Worm (Caenorhabditis elegans): ENCODE results near the gene tag-290.

The tag-290 gene

DNA sequence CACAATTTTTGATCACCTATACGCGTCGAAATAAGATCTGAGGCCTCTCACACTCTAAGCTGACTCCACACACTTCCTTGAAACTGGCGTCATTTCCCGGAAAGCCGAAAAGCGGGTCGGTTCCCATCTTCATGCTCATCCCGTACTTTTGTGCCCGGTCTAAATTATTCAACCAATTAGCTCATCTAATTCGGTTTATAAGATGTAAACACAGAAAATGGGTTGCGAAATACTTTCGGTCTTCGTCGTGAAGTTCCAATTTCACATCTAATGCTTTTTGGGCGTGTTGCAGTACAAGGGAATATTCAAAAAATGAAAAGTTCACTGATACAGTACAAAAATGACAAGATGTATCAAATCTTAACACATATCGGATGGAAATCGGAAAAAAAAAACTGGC is 18.0 kb downstream of the tag-290 start:
- TF ChIP-seq dao-5 (tag; optimal IDR thresholded peaks at IDR 0.05) = no peak
- no peak for TF ChIP-seq W03F9.2 (tag; optimal IDR thresholded peaks at IDR 0.05)
- no peak for TF ChIP-seq him-1 (tag; optimal IDR thresholded peaks at IDR 0.05)

ce11 chrV:11635587-11635986 is 22.5 kb downstream of the tag-290 start:
- no peak for TF ChIP-seq dao-5 (tag; optimal IDR thresholded peaks at IDR 0.05)
- no peak for TF ChIP-seq W03F9.2 (tag; optimal IDR thresholded peaks at IDR 0.05)
- no peak for TF ChIP-seq him-1 (tag; optimal IDR thresholded peaks at IDR 0.05)

ce11 chrV:11637191-11637590 is 24.1 kb downstream of the tag-290 start, which contains the start of gene sipa-1:
Gene sipa-1, minus strand, starts transcription at chrV:11637291.
- TF ChIP-seq W03F9.2 (tag; optimal IDR thresholded peaks at IDR 0.05) (no peak), dao-5 (tag; optimal IDR thresholded peaks at IDR 0.05) (no peak), him-1 (tag; optimal IDR thresholded peaks at IDR 0.05) (no peak)

ce11 chrV:11638634-11639117 is 25.6 kb downstream of the tag-290 start:
- no peak for TF ChIP-seq W03F9.2 (tag; optimal IDR thresholded peaks at IDR 0.05)
- no peak for TF ChIP-seq him-1 (tag; optimal IDR thresholded peaks at IDR 0.05)
- no peak for TF ChIP-seq dao-5 (tag; optimal IDR thresholded peaks at IDR 0.05)

ce11 chrV:11641298-11641787 is 28.2 kb downstream of the tag-290 start:
- TF ChIP-seq him-1 (tag; optimal IDR thresholded peaks at IDR 0.05) (peak; percentile 72), dao-5 (tag; optimal IDR thresholded peaks at IDR 0.05) (no peak)

DNA sequence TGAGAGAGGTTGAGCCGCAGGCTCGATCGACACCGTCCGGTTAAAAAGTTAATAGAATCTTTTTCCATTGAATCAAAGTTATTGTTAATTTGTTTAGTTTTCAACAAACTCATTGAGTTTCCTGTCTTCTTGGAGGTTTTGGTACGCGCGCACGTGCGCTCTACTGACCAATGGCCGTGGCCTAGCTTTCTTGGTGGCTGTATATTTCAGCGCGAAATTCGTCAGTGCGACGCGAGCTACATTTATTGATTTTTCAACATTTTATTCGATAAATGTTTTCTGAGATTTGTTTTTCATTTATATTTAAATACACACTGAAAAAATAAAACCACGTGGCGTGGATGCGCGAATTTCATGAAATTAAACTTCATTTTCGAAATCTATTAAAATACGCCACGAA is 31.1 kb downstream of the tag-290 start, which contains the start of gene bir-1:
TSS of gene bir-1 (plus strand) at position 312 of the 400 bp plus-strand sequence.
- TF ChIP-seq him-1 (tag; optimal IDR thresholded peaks at IDR 0.05) = peak; percentile 44
- no peak for TF ChIP-seq dao-5 (tag; optimal IDR thresholded peaks at IDR 0.05)
- TF ChIP-seq W03F9.2 (tag; optimal IDR thresholded peaks at IDR 0.05) = peak; percentile 34

- no peak for TF ChIP-seq W03F9.2 (tag; optimal IDR thresholded peaks at IDR 0.05)
- no peak for TF ChIP-seq dao-5 (tag; optimal IDR thresholded peaks at IDR 0.05)
- no peak for TF ChIP-seq him-1 (tag; optimal IDR thresholded peaks at IDR 0.05)
Measured at ce11 chrV:11645244-11645643, 32.1 kb downstream of the tag-290 start, which contains the start of gene skp-1. Gene skp-1, plus strand, starts transcription at chrV:11645481.

DNA sequence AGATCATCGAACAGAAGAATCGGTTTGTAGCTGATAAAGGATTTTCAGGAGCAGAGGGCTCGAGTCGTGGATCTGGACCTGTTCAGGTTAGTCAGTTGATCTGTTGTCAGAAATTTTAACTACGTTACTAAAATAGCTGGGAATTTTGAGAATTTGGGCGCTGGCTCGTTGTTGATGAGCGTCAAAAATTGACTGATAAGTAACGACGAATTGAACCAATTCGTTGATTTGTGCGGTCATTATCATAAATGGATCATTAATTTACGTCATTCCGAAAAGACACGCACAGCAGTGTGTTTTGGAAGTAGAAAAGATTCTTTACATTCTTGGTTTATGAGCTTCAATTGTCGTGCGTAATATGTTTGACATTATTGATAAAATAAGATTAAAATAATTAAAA is 34.7 kb downstream of the tag-290 start:
- TF ChIP-seq him-1 (tag; optimal IDR thresholded peaks at IDR 0.05) = no peak
- no peak for TF ChIP-seq dao-5 (tag; optimal IDR thresholded peaks at IDR 0.05)
- no peak for TF ChIP-seq W03F9.2 (tag; optimal IDR thresholded peaks at IDR 0.05)

ce11 chrV:11648435-11648834 is 35.3 kb downstream of the tag-290 start:
- no peak for TF ChIP-seq W03F9.2 (tag; optimal IDR thresholded peaks at IDR 0.05)
- TF ChIP-seq him-1 (tag; optimal IDR thresholded peaks at IDR 0.05) = no peak

DNA sequence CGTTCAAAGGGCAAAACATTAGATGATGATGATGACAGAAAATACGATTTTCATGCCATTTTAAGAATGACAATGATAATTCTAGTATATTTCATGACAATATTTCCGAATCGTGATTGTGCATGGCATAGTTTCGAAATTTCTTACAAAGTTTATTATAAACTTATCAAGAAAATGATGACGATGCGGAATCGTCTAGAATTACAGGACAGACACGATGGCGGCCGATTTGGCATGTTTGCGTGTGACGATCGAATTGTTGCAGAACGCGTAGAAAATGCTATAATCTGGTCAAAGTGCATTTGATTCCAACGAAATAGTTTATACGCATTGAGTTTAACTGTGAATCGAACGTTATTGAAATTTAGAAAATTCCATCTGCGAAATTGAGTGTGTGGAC is 36.1 kb downstream of the tag-290 start:
- no peak for TF ChIP-seq him-1 (tag; optimal IDR thresholded peaks at IDR 0.05)
- TF ChIP-seq W03F9.2 (tag; optimal IDR thresholded peaks at IDR 0.05) = no peak
- TF ChIP-seq dao-5 (tag; optimal IDR thresholded peaks at IDR 0.05) = no peak

DNA sequence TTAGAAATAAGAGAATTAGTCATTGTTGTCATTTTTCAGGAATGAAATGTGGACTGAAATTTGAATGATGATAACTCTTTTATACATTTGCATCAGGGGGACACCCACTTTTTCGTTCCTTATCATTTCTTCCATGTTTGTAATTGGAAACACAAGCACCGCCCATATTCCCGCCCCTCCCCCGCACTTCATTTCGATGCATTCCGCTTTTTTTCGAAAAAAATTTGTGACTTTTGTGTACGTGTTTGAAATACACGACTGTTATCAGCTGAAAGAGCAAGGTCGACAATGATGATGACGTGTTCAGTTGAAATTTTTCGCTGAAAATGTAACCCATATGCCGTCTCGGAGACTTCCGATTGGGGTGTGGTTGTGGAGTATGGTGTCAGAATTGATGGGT is 37.6 kb downstream of the tag-290 start, which contains the start of gene zip-10:
TSS of gene zip-10 (minus strand) at position 43 of the 400 bp plus-strand sequence.
- TF ChIP-seq W03F9.2 (tag; optimal IDR thresholded peaks at IDR 0.05) (no peak), him-1 (tag; optimal IDR thresholded peaks at IDR 0.05) (no peak), dao-5 (tag; optimal IDR thresholded peaks at IDR 0.05) (no peak)

DNA sequence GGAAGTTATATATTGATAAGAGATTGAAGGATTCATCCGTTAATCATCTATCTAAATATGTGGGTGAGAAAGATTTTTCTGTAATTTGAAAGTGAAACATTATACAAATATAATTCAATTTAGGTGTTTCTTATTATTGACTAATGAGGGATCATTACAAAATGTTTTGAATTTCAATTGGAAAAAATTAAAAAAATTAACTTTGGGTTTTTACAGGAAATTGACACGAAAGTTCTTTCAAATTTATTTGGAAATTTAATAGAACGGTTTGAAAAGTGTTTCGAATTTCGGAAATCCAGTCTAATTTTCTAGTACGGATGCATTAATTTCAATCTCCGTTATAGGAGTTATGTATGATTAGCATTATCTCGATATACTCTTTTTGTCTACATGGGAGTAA is 40.0 kb downstream of the tag-290 start:
- TF ChIP-seq him-1 (tag; optimal IDR thresholded peaks at IDR 0.05) (no peak), W03F9.2 (tag; optimal IDR thresholded peaks at IDR 0.05) (no peak), dao-5 (tag; optimal IDR thresholded peaks at IDR 0.05) (no peak)

DNA sequence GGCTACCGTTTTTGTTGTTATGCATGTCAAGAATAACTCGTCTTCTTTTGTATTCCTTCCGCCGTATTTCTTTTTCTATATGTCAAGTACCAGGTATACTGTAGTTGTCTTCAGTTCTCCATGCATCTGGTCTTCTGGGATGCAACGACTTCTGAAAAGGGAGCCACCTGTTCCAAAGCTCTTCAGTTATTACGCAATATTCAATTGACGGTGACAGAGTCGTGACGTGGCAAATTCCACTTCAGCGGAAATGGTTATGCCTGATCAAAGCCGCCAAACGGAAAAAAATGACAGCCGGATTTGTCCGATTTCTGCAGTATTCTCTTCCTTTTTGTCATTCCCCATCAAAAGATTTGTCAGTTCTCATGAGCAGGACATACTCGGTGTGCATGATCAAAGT is 43.4 kb downstream of the tag-290 start:
- TF ChIP-seq him-1 (tag; optimal IDR thresholded peaks at IDR 0.05) = no peak
- TF ChIP-seq W03F9.2 (tag; optimal IDR thresholded peaks at IDR 0.05) = no peak
- TF ChIP-seq dao-5 (tag; optimal IDR thresholded peaks at IDR 0.05) = no peak

DNA sequence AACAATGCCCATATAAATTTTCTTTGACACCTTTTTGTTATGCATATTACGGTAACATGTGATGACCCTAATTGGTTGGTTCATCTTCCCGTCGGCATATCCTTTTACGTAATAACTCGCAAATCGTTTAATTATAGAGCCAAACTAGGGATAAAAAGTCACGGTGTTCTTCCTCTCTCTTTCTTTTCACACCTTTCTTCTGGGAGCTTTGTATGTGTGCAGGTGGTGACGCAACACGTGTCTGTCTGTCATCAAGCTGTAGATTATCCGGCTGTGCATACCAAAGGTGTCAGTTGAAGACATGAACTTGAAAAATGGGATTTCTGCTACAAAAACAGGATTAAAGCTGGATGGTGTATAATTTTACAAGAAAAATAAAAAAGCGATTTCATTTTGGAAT is 47.5 kb downstream of the tag-290 start:
- no peak for TF ChIP-seq him-1 (tag; optimal IDR thresholded peaks at IDR 0.05)
- no peak for TF ChIP-seq W03F9.2 (tag; optimal IDR thresholded peaks at IDR 0.05)
- TF ChIP-seq dao-5 (tag; optimal IDR thresholded peaks at IDR 0.05) = no peak

All from whole organism, L4/young adult.